Worm (Caenorhabditis elegans) whole organism, midembryonic: ENCODE results near the gene T24A6.17.

Experiments used
- T22C8.4 ChIP-seq: fragments of 200-800 bp; sonication (Bioruptor generic); IDR thresholded peaks from 2 replicates; pipeline ENCODE4 v1.3.6; 2022; ENCODE audit warnings: missing genetic modification characterization, missing compliant biosample characterization
- flt-1 ChIP-seq: fragments of 200-800 bp; sonication (Bioruptor generic); IDR thresholded peaks from 2 replicates; pipeline ENCODE4 v1.3.6; 2022; ENCODE audit warnings: missing genetic modification characterization, missing compliant biosample characterization
- med-1 ChIP-seq: sonication (generic microtip); optimal IDR thresholded peaks from 2 replicates; lab custom pipeline; 2017; ENCODE audit warnings: missing genetic modification characterization, mild to moderate bottlenecking, missing compliant biosample characterization, antibody characterized with exemption, missing genetic modification reagents; ENCODE audit not compliant: insufficient read depth
- ref-1 ChIP-seq: fragments of 200-800 bp; sonication (Bioruptor generic); conservative IDR thresholded peaks from 2 replicates; pipeline ENCODE4 v1.3.6; 2022; ENCODE audit warnings: missing genetic modification reagents, missing genetic modification characterization, missing compliant biosample characterization
- tab-1 ChIP-seq: fragments of 200-800 bp; sonication (Bioruptor generic); IDR thresholded peaks from 2 replicates; pipeline ENCODE4 v1.3.6; 2022; ENCODE audit warnings: missing genetic modification characterization, missing compliant biosample characterization
- ztf-23 ChIP-seq: fragments of 200-800 bp; sonication (Bioruptor generic); IDR thresholded peaks from 2 replicates; pipeline ENCODE4 v1.3.6; 2022; ENCODE audit warnings: missing genetic modification reagents, missing genetic modification characterization, missing compliant biosample characterization
- ztf-29 ChIP-seq: fragments of 200-800 bp; sonication (Bioruptor generic); IDR thresholded peaks from 2 replicates; pipeline ENCODE4 v1.3.6; 2022; ENCODE audit warnings: missing genetic modification reagents, missing genetic modification characterization, missing compliant biosample characterization

- no peak for TF ChIP-seq ref-1
- TF ChIP-seq T22C8.4 (GFP tag; lab: Robert Waterston, UW) = no peak
- no peak for TF ChIP-seq ztf-29 (GFP tag; lab: Robert Waterston, UW)
- no peak for TF ChIP-seq flt-1 (GFP tag; lab: Robert Waterston, UW)
- TF ChIP-seq tab-1 (GFP tag; lab: Robert Waterston, UW) = no peak
- TF ChIP-seq med-1 = no peak
- TF ChIP-seq ztf-23 = no peak
These were observed 21.9 kb upstream of the T24A6.17 start, which contains the start of the genes rpl-11.1 and T22F3.2 for ce11 chrV:3586014-3586689.
